Worm (Caenorhabditis elegans) whole organism, L1 larva: ENCODE results near the gene nas-20.

Experiments used
- fkh-10 ChIP-seq: sonication (generic microtip); optimal IDR thresholded peaks from 2 replicates; lab custom pipeline; 2017; ENCODE audit warnings: missing biosample characterization, missing genetic modification reagents, missing genetic modification characterization
- fkh-8 ChIP-seq: sonication (generic microtip); optimal IDR thresholded peaks from 2 replicates; lab custom pipeline; 2016; ENCODE audit warnings: mild to moderate bottlenecking, missing genetic modification characterization, missing compliant biosample characterization
- jun-1 ChIP-seq: fragments of 150-350 bp; optimal IDR thresholded peaks from 2 replicates; lab custom pipeline; 2014; ENCODE audit warnings: missing biosample characterization, missing genetic modification reagents, missing genetic modification characterization
- lin-13 ChIP-seq: fragments of 150-350 bp; optimal IDR thresholded peaks from 2 replicates; lab custom pipeline; 2014; ENCODE audit warnings: missing biosample characterization, missing genetic modification reagents, missing genetic modification characterization
- nhr-76 ChIP-seq: sonication (generic microtip); optimal IDR thresholded peaks from 2 replicates; lab custom pipeline; 2017; ENCODE audit warnings: missing biosample characterization, missing genetic modification characterization
- snpc-4 ChIP-seq: fragments of 150-350 bp; optimal IDR thresholded peaks from 2 replicates; lab custom pipeline; 2014; ENCODE audit warnings: missing biosample characterization, missing genetic modification characterization
- unc-62 ChIP-seq: fragments of 150-350 bp; optimal IDR thresholded peaks from 2 replicates; lab custom pipeline; 2014; ENCODE audit warnings: missing biosample characterization, missing genetic modification reagents, missing genetic modification characterization
- unc-98 ChIP-seq: fragments of 200-800 bp; sonication (Bioruptor generic); IDR thresholded peaks from 2 replicates; pipeline ENCODE4 v1.3.6; 2022; ENCODE audit warnings: missing genetic modification characterization, missing compliant biosample characterization

DNA sequence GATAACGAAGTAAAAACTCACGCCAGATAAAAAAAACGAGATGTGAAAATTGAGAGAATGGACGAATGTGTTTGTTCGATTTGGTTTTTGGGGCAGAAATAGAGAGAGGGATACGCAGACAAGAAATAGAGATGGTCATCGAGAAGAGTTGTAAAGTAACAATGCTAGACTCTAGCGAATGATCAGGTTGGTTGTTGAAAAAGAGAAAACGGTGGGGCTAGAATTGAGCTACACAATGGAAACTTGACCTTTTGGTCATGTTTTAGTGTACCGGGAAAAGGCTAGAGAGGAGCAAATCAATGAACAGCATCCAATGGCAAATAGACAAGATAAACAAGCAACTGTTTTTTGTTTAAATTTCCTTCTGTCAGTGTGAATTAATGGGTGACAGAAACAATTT is 18.3 kb upstream of the nas-20 start, which contains the start of gene dhs-19:
- TF ChIP-seq fkh-10 (GFP tag; lab: Kevin White, UChicago) (no peak), snpc-4 (tag; lab: Kevin White, UChicago) (no peak), fkh-8 (tag; lab: Kevin White, UChicago) (no peak), unc-98 (GFP tag; lab: Robert Waterston, UW) (no peak), jun-1 (tag; lab: Kevin White, UChicago) (no peak), nhr-76 (no peak), lin-13 (GFP tag; lab: Kevin White, UChicago) (no peak), unc-62 (GFP tag; lab: Kevin White, UChicago) (no peak)
